Worm (Caenorhabditis elegans) whole organism, dauer: Measurements from ENCODE around the gene mrps-16.

Experiments
- unc-62 ChIP-seq: sonication (generic microtip); optimal IDR thresholded peaks from 2 replicates; lab custom pipeline; 2017; ENCODE audit warnings: missing biosample characterization, missing genetic modification reagents, missing genetic modification characterization

Gene mrps-16

ce11 chrII:5459534-5459933, 14.6 kb upstream of the mrps-16 start:
- TF ChIP-seq unc-62 (GFP tag; lab: Kevin White, UChicago) = no peak

ce11 chrII:5460911-5461310, 13.3 kb upstream of the mrps-16 start:
- no peak for TF ChIP-seq unc-62 (GFP tag; lab: Kevin White, UChicago)

- TF ChIP-seq unc-62 (GFP tag; lab: Kevin White, UChicago) = no peak
Observed at ce11 chrII:5463692-5464300, 10.4 kb upstream of the mrps-16 start.

ce11 chrII:5465729-5466408, 8.3 kb upstream of the mrps-16 start, which contains the start of gene clr-1:
TSS of gene clr-1 (plus strand) at chrII:5466358.
- TF ChIP-seq unc-62 (GFP tag; lab: Kevin White, UChicago) = no peak

ce11 chrII:5474946-5475345, 773 bp downstream of the mrps-16 start, which contains the start of gene ilcr-2:
TSS of gene ilcr-2 (plus strand) at chrII:5475246.
- no peak for TF ChIP-seq unc-62 (GFP tag; lab: Kevin White, UChicago)

ce11 chrII:5478318-5478717, 4.1 kb downstream of the mrps-16 start, which contains the start of gene F56D1.1:
TSS of gene F56D1.1 (plus strand) at chrII:5478618.
- TF ChIP-seq unc-62 (GFP tag; lab: Kevin White, UChicago) = no peak

ce11 chrII:5481982-5482381, 7.8 kb downstream of the mrps-16 start, which contains the start of gene cal-8:
TSS of gene cal-8 (minus strand) at chrII:5482041.
- TF ChIP-seq unc-62 (GFP tag; lab: Kevin White, UChicago) = no peak

ce11 chrII:5487844-5488243, 13.7 kb downstream of the mrps-16 start, which contains the start of gene nep-5:
TSS of gene nep-5 (plus strand) at chrII:5488144.
- TF ChIP-seq unc-62 (GFP tag; lab: Kevin White, UChicago) = no peak

ce11 chrII:5494405-5494804, 20.2 kb downstream of the mrps-16 start, which contains the start of gene F12A10.6:
TSS of gene F12A10.6 (minus strand) at chrII:5494505.
- no peak for TF ChIP-seq unc-62 (GFP tag; lab: Kevin White, UChicago)

ce11 chrII:5496375-5496774, 22.2 kb downstream of the mrps-16 start, which contains the start of gene F12A10.1:
TSS of gene F12A10.1 (plus strand) at chrII:5496540.
- TF ChIP-seq unc-62 (GFP tag; lab: Kevin White, UChicago) = no peak

ce11 chrII:5497541-5497940, 23.4 kb downstream of the mrps-16 start:
- TF ChIP-seq unc-62 (GFP tag; lab: Kevin White, UChicago) = no peak

ce11 chrII:5498156-5498739, 24.1 kb downstream of the mrps-16 start, which contains the start of the genes suex-1 and F12A10.9:
TSS of gene suex-1 (minus strand) at chrII:5498256.
TSS of gene F12A10.9 (plus strand) at chrII:5498689.
- TF ChIP-seq unc-62 (GFP tag; lab: Kevin White, UChicago) = no peak

- no peak for TF ChIP-seq unc-62 (GFP tag; lab: Kevin White, UChicago)
Observed at ce11 chrII:5500470-5500869, 26.3 kb downstream of the mrps-16 start, which contains the start of gene fzy-1. TSS of gene fzy-1 (plus strand) at chrII:5500770.

- TF ChIP-seq unc-62 (GFP tag; lab: Kevin White, UChicago) = no peak
Observed at ce11 chrII:5500986-5501657, 26.9 kb downstream of the mrps-16 start, which contains the start of gene F12A10.8. TSS of gene F12A10.8 (minus strand) at chrII:5501064.

ce11 chrII:5503760-5504159, 29.6 kb downstream of the mrps-16 start, which contains the start of gene cyp-44A1:
TSS of gene cyp-44A1 (plus strand) at chrII:5504044.
- TF ChIP-seq unc-62 (GFP tag; lab: Kevin White, UChicago) = no peak
